Worm (Caenorhabditis elegans): Measurements from ENCODE around the gene mct-5.

ce11 chrII:7054987-7055386 is 43.4 kb downstream of the mct-5 start, which contains the start of gene ZK1127.3:
- TF ChIP-seq med-1 (GFP tag; optimal IDR thresholded peaks at IDR 0.05; ENCODE audit: insufficient read depth) = no peak
- TF ChIP-seq ztf-29 (GFP tag; IDR thresholded peaks at IDR 0.05) = no peak
- no peak for TF ChIP-seq flt-1 (GFP tag; IDR thresholded peaks at IDR 0.05)
- TF ChIP-seq tab-1 (GFP tag; IDR thresholded peaks at IDR 0.05) = no peak
- no peak for TF ChIP-seq ztf-23 (GFP tag; IDR thresholded peaks at IDR 0.05)
- no peak for TF ChIP-seq ref-1 (GFP tag; conservative IDR thresholded peaks at IDR 0.05)

Measured in whole organism, midembryonic.